Fruit fly (Drosophila melanogaster): ENCODE measurements around the gene Nup133.

Nup133 gene

dm6 chr3R:22724149-22724973 lies 34.0 kb downstream of the Nup133 start, which contains the start of gene Irp-1A (continued):
- TF ChIP-seq fd85E (GFP tag; optimal IDR thresholded peaks at IDR 0.05): peak; percentile 0
- peak; percentile 32 for TF ChIP-seq CG31627 (GFP tag; optimal IDR thresholded peaks at IDR 0.05)
- TF ChIP-seq Eip78C (GFP tag): peak; percentile 89
- TF ChIP-seq CG6854 (GFP tag; optimal IDR thresholded peaks at IDR 0.05): no peak
- TF ChIP-seq CG11762 (GFP tag; optimal IDR thresholded peaks at IDR 0.05; ENCODE audit: insufficient read depth): peak; percentile 47
- TF ChIP-seq Sox15 (GFP tag; optimal IDR thresholded peaks at IDR 0.05): peak; percentile 1
- no peak for TF ChIP-seq CG4318 (GFP tag; optimal IDR thresholded peaks at IDR 0.05)
- peak; percentile 47 for TF ChIP-seq topi (GFP tag; optimal IDR thresholded peaks at IDR 0.05)
- TF ChIP-seq CG9139 (GFP tag; optimal IDR thresholded peaks at IDR 0.05): peak; percentile 18
- no peak for TF ChIP-seq dac (GFP tag; optimal IDR thresholded peaks at IDR 0.05)
- peak; percentile 54 for TF ChIP-seq Lpt (GFP tag; optimal IDR thresholded peaks at IDR 0.05)
- peak; percentile 47 for TF ChIP-seq lz (GFP tag; optimal IDR thresholded peaks at IDR 0.05)
- peak; percentile 33 for TF ChIP-seq Hr39 (GFP tag; optimal IDR thresholded peaks at IDR 0.05)
- TF ChIP-seq Eip75B (GFP tag; optimal IDR thresholded peaks at IDR 0.05): peak; percentile 46
- TF ChIP-seq CG6808 (GFP tag; optimal IDR thresholded peaks at IDR 0.05): peak; percentile 32
- peak; percentile 80 for TF ChIP-seq Ets96B (tag; optimal IDR thresholded peaks at IDR 0.05)
- TF ChIP-seq OdsH (GFP tag; optimal IDR thresholded peaks at IDR 0.05): peak; percentile 71
- TF ChIP-seq eg (GFP tag; IDR thresholded peaks at IDR 0.05): peak; percentile 84; the same call in 2 of the 3 replicates
- no peak for TF ChIP-seq CG11902 (GFP tag; optimal IDR thresholded peaks at IDR 0.05)
- TF ChIP-seq CG6276 (GFP tag; optimal IDR thresholded peaks at IDR 0.05): peak; percentile 40
- TF ChIP-seq Met (GFP tag; optimal IDR thresholded peaks at IDR 0.05): peak; percentile 46
- peak; percentile 49 for TF ChIP-seq CG7368 (GFP tag; optimal IDR thresholded peaks at IDR 0.05)
- TF ChIP-seq CG8119 (GFP tag; IDR thresholded peaks at IDR 0.05): peak; percentile 80
- peak; percentile 54 for TF ChIP-seq Hr4 (GFP tag; optimal IDR thresholded peaks at IDR 0.05)
- peak; percentile 55 for TF ChIP-seq net (GFP tag; optimal IDR thresholded peaks at IDR 0.05)
- TF ChIP-seq dsx (GFP tag; optimal IDR thresholded peaks at IDR 0.05; ENCODE audit: poor library complexity, severe bottlenecking): peak; percentile 78
- no peak for TF ChIP-seq CG16779 (tag; optimal IDR thresholded peaks at IDR 0.05)
- peak; percentile 34 for TF ChIP-seq cyc (GFP tag; optimal IDR thresholded peaks at IDR 0.05)
- peak; percentile 68 for TF ChIP-seq CG3919 (GFP tag; optimal IDR thresholded peaks at IDR 0.05)
- peak; percentile 78 for TF ChIP-seq CG3032 (tag; optimal IDR thresholded peaks at IDR 0.05)

dm6 chr3R:22726031-22726770 lies 35.8 kb downstream of the Nup133 start, which contains the start of gene RNF220:
RNF220 (minus strand) TSS chr3R:22726414.
- TF ChIP-seq dac (GFP tag; optimal IDR thresholded peaks at IDR 0.05): no peak
- peak; percentile 15 for TF ChIP-seq CG3032 (tag; optimal IDR thresholded peaks at IDR 0.05)
- TF ChIP-seq Sox15 (GFP tag; optimal IDR thresholded peaks at IDR 0.05): peak; percentile 37
- TF ChIP-seq CG6276 (GFP tag; optimal IDR thresholded peaks at IDR 0.05): no peak
- TF ChIP-seq Sox102F (GFP tag; optimal IDR thresholded peaks at IDR 0.05): no peak
- TF ChIP-seq CG3919 (GFP tag; optimal IDR thresholded peaks at IDR 0.05): no peak
- TF ChIP-seq Ets96B (tag; optimal IDR thresholded peaks at IDR 0.05): no peak
- TF ChIP-seq CG16779 (tag; optimal IDR thresholded peaks at IDR 0.05): no peak
- TF ChIP-seq CG10631 (GFP tag; optimal IDR thresholded peaks at IDR 0.05): no peak
- TF ChIP-seq CG6854 (GFP tag; optimal IDR thresholded peaks at IDR 0.05): no peak
- TF ChIP-seq vri (GFP tag; optimal IDR thresholded peaks at IDR 0.05): no peak
- TF ChIP-seq Ets21C (GFP tag; optimal IDR thresholded peaks at IDR 0.05): no peak
- peak in 1 of 2 experiments; percentile 51 for TF ChIP-seq salr (GFP tag; optimal IDR thresholded peaks at IDR 0.05)
- TF ChIP-seq fd85E (GFP tag; optimal IDR thresholded peaks at IDR 0.05): no peak
- TF ChIP-seq CG11294 (GFP tag; IDR thresholded peaks at IDR 0.05): no peak
- no peak for TF ChIP-seq lz (GFP tag; optimal IDR thresholded peaks at IDR 0.05)
- peak; percentile 23 for TF ChIP-seq CG8632 (GFP tag; optimal IDR thresholded peaks at IDR 0.05)
- no peak for TF ChIP-seq CG8319 (GFP tag; optimal IDR thresholded peaks at IDR 0.05)
- TF ChIP-seq fkh (GFP tag; optimal IDR thresholded peaks at IDR 0.05): peak; percentile 26
- TF ChIP-seq eg (GFP tag; IDR thresholded peaks at IDR 0.05): peak; percentile 67; the same call in 2 of the 3 replicates
- no peak for TF ChIP-seq Met (GFP tag; optimal IDR thresholded peaks at IDR 0.05)
- no peak for TF ChIP-seq Gug (GFP tag; IDR thresholded peaks at IDR 0.05)
- TF ChIP-seq svp (GFP tag): peak; percentile 66
- TF ChIP-seq spab (GFP tag; optimal IDR thresholded peaks at IDR 0.05): no peak
- TF ChIP-seq ss (GFP tag; optimal IDR thresholded peaks at IDR 0.05): no peak
- no peak for TF ChIP-seq Hr38 (GFP tag; optimal IDR thresholded peaks at IDR 0.05)
- TF ChIP-seq OdsH (GFP tag; optimal IDR thresholded peaks at IDR 0.05): peak; percentile 49
- TF ChIP-seq CG10669 (GFP tag; optimal IDR thresholded peaks at IDR 0.05): peak; percentile 24
- no peak for TF ChIP-seq Lpt (GFP tag; optimal IDR thresholded peaks at IDR 0.05)
- peak; percentile 20 for TF ChIP-seq CG4318 (GFP tag; optimal IDR thresholded peaks at IDR 0.05)

Measured in whole organism, prepupa.